Fruit fly (Drosophila melanogaster) whole organism, embryonic: Measurements from ENCODE around the gene CG8563.

ENCODE experiments used
- BtbVII ChIP-seq: fragments of 200-800 bp; sonication (Bioruptor generic); optimal IDR thresholded peaks from 3 replicates; lab custom pipeline; 2017; ENCODE audit warnings: missing biosample characterization, mild to moderate bottlenecking, missing genetic modification characterization
- CG10267 ChIP-seq: fragments of 200-800 bp; sonication (Bioruptor generic); optimal IDR thresholded peaks from 2 replicates; lab custom pipeline; 2018; ENCODE audit warnings: missing biosample characterization, mild to moderate bottlenecking, missing genetic modification characterization, moderate library complexity
- CG12219 ChIP-seq: fragments of 200-800 bp; sonication (Bioruptor generic); optimal IDR thresholded peaks from 3 replicates; lab custom pipeline; 2018; ENCODE audit warnings: missing biosample characterization, mild to moderate bottlenecking, missing genetic modification characterization
- CG12391 ChIP-seq: fragments of 200-800 bp; sonication (Bioruptor generic); optimal IDR thresholded peaks from 3 replicates; lab custom pipeline; 2018; ENCODE audit warnings: missing biosample characterization, mild to moderate bottlenecking, missing genetic modification characterization, moderate library complexity
- CG13624 ChIP-seq: fragments of 200-800 bp; sonication (Bioruptor generic); optimal IDR thresholded peaks from 2 replicates; lab custom pipeline; 2016; ENCODE audit warnings: missing biosample characterization, missing genetic modification characterization
- CG14965 ChIP-seq: fragments of 200-800 bp; sonication (Bioruptor generic); optimal IDR thresholded peaks from 2 replicates; lab custom pipeline; 2016; ENCODE audit warnings: missing biosample characterization, missing genetic modification characterization, borderline replicate concordance
- CG15696 ChIP-seq: fragments of 200-800 bp; sonication (Bioruptor generic); optimal IDR thresholded peaks from 2 replicates; lab custom pipeline; 2019; ENCODE audit warnings: missing biosample characterization, mild to moderate bottlenecking, missing genetic modification characterization, moderate library complexity
- CG17328 ChIP-seq: fragments of 200-800 bp; sonication (Bioruptor generic); IDR thresholded peaks from 2 replicates; pipeline ENCODE4 v1.3.6; 2022; ENCODE audit warnings: missing biosample characterization, missing genetic modification characterization
- CG17802 ChIP-seq: fragments of 200-800 bp; sonication (Bioruptor generic); optimal IDR thresholded peaks from 2 replicates; lab custom pipeline; 2018; ENCODE audit warnings: missing biosample characterization, mild to moderate bottlenecking, missing genetic modification characterization, moderate library complexity
- CG17912 ChIP-seq: fragments of 200-800 bp; sonication (Bioruptor generic); optimal IDR thresholded peaks from 2 replicates; lab custom pipeline; 2018; ENCODE audit warnings: missing biosample characterization, mild to moderate bottlenecking, missing genetic modification characterization
- CG2129 ChIP-seq: fragments of 200-800 bp; sonication (Bioruptor generic); IDR thresholded peaks from 2 replicates; pipeline ENCODE4 v1.3.6; 2022; ENCODE audit warnings: missing biosample characterization, missing genetic modification characterization; ENCODE audit not compliant: partially characterized antibody
- CG30403 ChIP-seq: fragments of 200-800 bp; sonication (Bioruptor generic); optimal IDR thresholded peaks from 3 replicates; lab custom pipeline; 2016; ENCODE audit warnings: missing biosample characterization, missing genetic modification characterization
- CG32532 ChIP-seq: fragments of 200-800 bp; sonication (Bioruptor generic); IDR thresholded peaks from 2 replicates; pipeline ENCODE4 v1.3.6; 2022; ENCODE audit warnings: missing biosample characterization, missing genetic modification characterization
- CG3995 ChIP-seq: fragments of 200-800 bp; sonication (Bioruptor generic); optimal IDR thresholded peaks from 3 replicates; lab custom pipeline; 2016; ENCODE audit warnings: missing biosample characterization, missing genetic modification characterization
- CG42726 ChIP-seq: fragments of 200-800 bp; sonication (Bioruptor generic); IDR thresholded peaks from 2 replicates; pipeline ENCODE4 v1.3.6; 2022; ENCODE audit warnings: missing biosample characterization, missing genetic modification characterization; ENCODE audit not compliant: partially characterized antibody
- CG43689 ChIP-seq: fragments of 200-800 bp; sonication (Bioruptor generic); IDR thresholded peaks from 2 replicates; pipeline ENCODE4 v1.3.6; 2022; ENCODE audit warnings: missing biosample characterization, missing genetic modification characterization
- CG5245 ChIP-seq: fragments of 200-800 bp; sonication (Bioruptor generic); optimal IDR thresholded peaks from 3 replicates; lab custom pipeline; 2016; ENCODE audit warnings: missing biosample characterization, missing genetic modification characterization
- CG5953 ChIP-seq: fragments of 200-800 bp; sonication (Bioruptor generic); IDR thresholded peaks from 2 replicates; pipeline ENCODE4 v1.3.6; 2022; ENCODE audit warnings: missing biosample characterization, missing genetic modification characterization
- CG6272 ChIP-seq: fragments of 200-800 bp; sonication (Bioruptor generic); IDR thresholded peaks from 2 replicates; pipeline ENCODE4 v1.3.6; 2022; ENCODE audit warnings: missing biosample characterization, missing genetic modification characterization
- CG7786 ChIP-seq: fragments of 200-800 bp; sonication (Bioruptor generic); optimal IDR thresholded peaks from 2 replicates; lab custom pipeline; 2016; ENCODE audit warnings: missing biosample characterization, missing genetic modification characterization
- CG7928 ChIP-seq: fragments of 200-800 bp; sonication (Bioruptor generic); optimal IDR thresholded peaks from 2 replicates; lab custom pipeline; 2017; ENCODE audit warnings: missing biosample characterization, mild to moderate bottlenecking, missing genetic modification characterization
- CG7963 ChIP-seq: fragments of 200-800 bp; sonication (Bioruptor generic); IDR thresholded peaks from 3 replicates; pipeline ENCODE4 v1.3.6; 2022; ENCODE audit warnings: missing biosample characterization, missing genetic modification characterization; ENCODE audit not compliant: partially characterized antibody
- CG9727 ChIP-seq: fragments of 200-800 bp; sonication (Bioruptor generic); optimal IDR thresholded peaks from 3 replicates; lab custom pipeline; 2017; ENCODE audit warnings: missing biosample characterization, mild to moderate bottlenecking, missing genetic modification characterization
- CG9797 ChIP-seq: fragments of 200-800 bp; sonication (Bioruptor generic); optimal IDR thresholded peaks from 3 replicates; lab custom pipeline; 2018; ENCODE audit warnings: missing biosample characterization, mild to moderate bottlenecking, missing genetic modification characterization
- CG9817 ChIP-seq: fragments of 200-800 bp; sonication (Bioruptor generic); optimal IDR thresholded peaks from 2 replicates; lab custom pipeline; 2018; ENCODE audit warnings: missing biosample characterization, mild to moderate bottlenecking, missing genetic modification characterization, moderate library complexity
- CTCF ChIP-seq: fragments of 200-800 bp; sonication (Bioruptor generic); optimal IDR thresholded peaks from 2 replicates; lab custom pipeline; 2017; ENCODE audit warnings: missing biosample characterization, mild to moderate bottlenecking, missing genetic modification characterization, moderate library complexity
- Med ChIP-seq: fragments of 200-800 bp; sonication (Bioruptor generic); peaks from one replicate; lab custom pipeline; 2016; ENCODE audit warnings: missing biosample characterization, missing genetic modification characterization, mild to moderate bottlenecking, inconsistent platforms, moderate library complexity
- Sin3A ChIP-seq: fragments of >200 bp; optimal IDR thresholded peaks from 2 replicates; lab custom pipeline; 2018
- ase ChIP-seq: fragments of 200-800 bp; sonication (Bioruptor generic); IDR thresholded peaks from 3 replicates; pipeline ENCODE4 v1.3.6; 2022; ENCODE audit warnings: missing biosample characterization, missing genetic modification characterization
- bbx ChIP-seq: fragments of 200-800 bp; sonication (Bioruptor generic); IDR thresholded peaks from 2 replicates; pipeline ENCODE4 v1.3.6; 2022; ENCODE audit warnings: missing biosample characterization, missing genetic modification characterization; ENCODE audit not compliant: partially characterized antibody
- bcd ChIP-seq: fragments of 200-800 bp; sonication (Bioruptor generic); optimal IDR thresholded peaks from 2 replicates; lab custom pipeline; 2017; ENCODE audit warnings: missing biosample characterization, mild to moderate bottlenecking, missing genetic modification characterization
- cato ChIP-seq: fragments of 200-800 bp; sonication (Bioruptor generic); optimal IDR thresholded peaks from 2 replicates; lab custom pipeline; 2016; ENCODE audit warnings: missing biosample characterization, missing genetic modification characterization, borderline replicate concordance
- eyg ChIP-seq: fragments of 200-800 bp; sonication (Bioruptor generic); optimal IDR thresholded peaks from 3 replicates; lab custom pipeline; 2016; ENCODE audit warnings: missing biosample characterization, missing genetic modification characterization
- gro ChIP-seq: fragments of 200-800 bp; sonication (Bioruptor generic); optimal IDR thresholded peaks from 2 replicates; lab custom pipeline; 2016; ENCODE audit warnings: missing biosample characterization, missing genetic modification characterization
- her ChIP-seq: fragments of 200-800 bp; sonication (Bioruptor generic); optimal IDR thresholded peaks from 2 replicates; lab custom pipeline; 2016; ENCODE audit warnings: missing biosample characterization, missing genetic modification characterization
- kni ChIP-seq: fragments of 200-800 bp; sonication (Bioruptor generic); optimal IDR thresholded peaks from 3 replicates; lab custom pipeline; 2017; ENCODE audit warnings: mild to moderate bottlenecking, missing biosample characterization, missing genetic modification reagents, missing genetic modification characterization
- lmd ChIP-seq: fragments of 200-800 bp; sonication (Bioruptor generic); IDR thresholded peaks from 2 replicates; pipeline ENCODE4 v1.3.6; 2022; ENCODE audit warnings: missing biosample characterization, missing genetic modification characterization
- mld ChIP-seq: fragments of 200-800 bp; sonication (Bioruptor generic); IDR thresholded peaks from 3 replicates; pipeline ENCODE4 v1.3.6; 2022; ENCODE audit warnings: missing biosample characterization, missing genetic modification characterization; ENCODE audit not compliant: partially characterized antibody
- nmo ChIP-seq: fragments of 200-800 bp; sonication (Bioruptor generic); optimal IDR thresholded peaks from 2 replicates; lab custom pipeline; 2018; ENCODE audit warnings: missing biosample characterization, mild to moderate bottlenecking, missing genetic modification characterization, moderate library complexity
- odd ChIP-seq: fragments of 200-800 bp; sonication (Bioruptor generic); optimal IDR thresholded peaks from 2 replicates; lab custom pipeline; 2017; ENCODE audit warnings: missing biosample characterization, mild to moderate bottlenecking, missing genetic modification characterization
- sc ChIP-seq, 3 experiments: fragments of >200 bp in 2 of 3; fragments of 200-800 bp in 1 of 3; sonication (Bioruptor generic) in 1 of 3; optimal IDR thresholded peaks; 2 replicates in 2 of 3; 3 replicates in 1 of 3; lab custom pipeline; 2017; ENCODE audit warnings: mild to moderate bottlenecking in 1 of 3, missing biosample characterization in 1 of 3, missing genetic modification characterization in 1 of 3, missing genetic modification reagents in 1 of 3
- sens ChIP-seq: fragments of 200-800 bp; sonication (Bioruptor generic); peaks from one replicate; lab custom pipeline; 2016; ENCODE audit warnings: missing biosample characterization, missing genetic modification characterization
- sisA ChIP-seq: fragments of 200-800 bp; sonication (Bioruptor generic); IDR thresholded peaks from 2 replicates; pipeline ENCODE4 v1.3.6; 2022; ENCODE audit warnings: missing biosample characterization, missing genetic modification characterization
- tna ChIP-seq: fragments of 200-800 bp; sonication (Bioruptor generic); IDR thresholded peaks from 2 replicates; pipeline ENCODE4 v1.3.6; 2022; ENCODE audit warnings: missing biosample characterization, missing genetic modification characterization; ENCODE audit not compliant: partially characterized antibody
- trh ChIP-seq: fragments of 200-800 bp; sonication (Bioruptor generic); optimal IDR thresholded peaks from 2 replicates; lab custom pipeline; 2016; ENCODE audit warnings: missing biosample characterization, missing genetic modification characterization
- vvl ChIP-seq: fragments of 200-800 bp; sonication (Bioruptor generic); IDR thresholded peaks from 2 replicates; pipeline ENCODE4 v1.3.6; 2022; ENCODE audit warnings: missing biosample characterization, missing genetic modification characterization

CG8563 gene

DNA sequence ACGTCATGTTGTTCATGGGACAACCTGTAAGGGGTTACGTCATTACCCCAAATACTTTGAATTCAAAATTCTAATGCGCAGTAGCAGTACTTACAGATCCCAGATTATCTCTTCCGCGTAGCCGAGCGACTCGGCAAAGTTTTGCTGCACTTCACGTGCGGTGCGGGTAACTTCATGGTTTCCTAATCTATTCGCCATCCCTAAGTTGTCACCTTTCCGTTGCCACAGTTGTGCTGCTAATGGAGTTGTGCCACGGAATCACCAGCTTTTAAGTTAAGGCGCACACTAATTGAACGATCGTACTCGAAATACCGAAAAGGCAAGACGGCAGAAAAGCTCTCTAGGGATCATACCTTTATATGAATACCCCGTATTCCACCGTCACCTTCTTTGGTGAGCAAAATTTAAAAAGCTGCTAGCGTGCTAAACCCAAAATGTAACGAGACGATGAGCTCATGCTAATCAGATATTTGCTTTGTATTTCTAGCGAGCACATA lies 30.7 kb upstream of the CG8563 start, which contains the start of gene pst (continued):
- TF ChIP-seq sens (GFP tag; lab: Kevin White, UChicago) (peak; percentile 31), odd (peak; percentile 32), tna (GFP tag; lab: Robert Waterston, UW) (peak; percentile 25), CG12391 (tag; lab: Kevin White, UChicago) (no peak), bbx (GFP tag; lab: Robert Waterston, UW) (peak; percentile 69), CG7963 (GFP tag; lab: Robert Waterston, UW) (no peak), CG43689 (GFP tag; lab: Robert Waterston, UW) (no peak), CG3995 (GFP tag; lab: Kevin White, UChicago) (no peak), kni (peak; percentile 23), her (GFP tag; lab: Kevin White, UChicago) (peak; percentile 48), trh (GFP tag; lab: Kevin White, UChicago) (no peak), CG7928 (GFP tag; lab: Kevin White, UChicago) (peak; percentile 66), CG7786 (GFP tag; lab: Kevin White, UChicago) (peak; percentile 20), sc (optimal IDR thresholded peaks at IDR 0.05; lab: Kevin White, UChicago) (no peak), sc (GFP tag; optimal IDR thresholded peaks at IDR 0.05; lab: Kevin White, UChicago) (no peak), gro (GFP tag; lab: Kevin White, UChicago) (peak; percentile 8), nmo (GFP tag; lab: Kevin White, UChicago) (no peak), CG5953 (GFP tag; lab: Robert Waterston, UW) (no peak; the same call in 1 of the 2 replicates)
- TF ChIP-seq, all 482 proteins: peak for 106

DNA sequence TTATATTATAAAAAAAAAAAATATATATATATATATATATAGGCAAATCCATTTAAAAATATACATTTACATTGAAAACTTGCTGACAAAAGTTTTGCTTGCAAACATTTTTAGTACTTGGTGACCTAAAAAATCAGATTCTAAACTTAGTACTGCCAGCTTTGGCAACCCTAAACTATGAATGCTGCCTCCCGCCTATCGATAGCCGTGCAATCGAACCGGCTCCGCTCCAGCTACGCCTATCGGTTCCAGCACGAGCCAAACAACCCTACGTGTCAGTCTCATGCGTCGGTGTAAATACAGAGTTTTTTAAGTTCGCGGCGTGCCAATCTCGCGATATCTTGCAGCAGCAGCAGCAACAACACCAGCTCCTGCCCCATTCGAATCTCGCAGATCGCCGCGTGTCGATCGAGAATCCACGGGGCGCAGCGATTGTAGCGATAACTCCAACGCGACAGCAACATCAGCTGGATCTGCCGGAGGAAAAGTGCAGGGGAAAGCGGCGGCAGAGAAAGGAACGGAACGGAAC lies 30.2 kb upstream of the CG8563 start, which contains the start of gene Sec63:
Gene Sec63 (plus strand): TSS at position 238 of the 529 bp plus-strand sequence.
- TF ChIP-seq CG42726 (GFP tag; lab: Robert Waterston, UW) (peak; percentile 94), bcd (peak; percentile 33), CG6272 (peak; percentile 53), Sin3A (lab: Kevin White, UChicago) (peak; percentile 59), CG9817 (tag; lab: Kevin White, UChicago) (peak; percentile 54), CTCF (peak; percentile 72), CG15696 (peak; percentile 30), mld (peak; percentile 87; the same call in 2 of the 3 replicates), CG12391 (tag; lab: Kevin White, UChicago) (peak; percentile 58), CG43689 (GFP tag; lab: Robert Waterston, UW) (no peak), CG17802 (tag; lab: Kevin White, UChicago) (no peak), BtbVII (peak; percentile 21), tna (GFP tag; lab: Robert Waterston, UW) (peak; percentile 89), CG30403 (GFP tag; lab: Kevin White, UChicago) (peak; percentile 46), Med (peak; percentile 60), CG10267 (tag; lab: Kevin White, UChicago) (peak; percentile 19), vvl (GFP tag; lab: Robert Waterston, UW) (peak; percentile 11; the same call in 1 of the 2 replicates), CG32532 (GFP tag; lab: Robert Waterston, UW) (peak; percentile 61), cato (GFP tag; lab: Kevin White, UChicago) (peak; percentile 36), ase (GFP tag; lab: Robert Waterston, UW) (peak; percentile 42; the same call in 1 of the 3 replicates), eyg (GFP tag; lab: Kevin White, UChicago) (no peak), CG5245 (GFP tag; lab: Kevin White, UChicago) (peak; percentile 54), CG2129 (peak; percentile 69), odd (peak; percentile 36), CG9727 (peak; percentile 20), CG14965 (GFP tag; lab: Kevin White, UChicago) (no peak), lmd (GFP tag; lab: Robert Waterston, UW) (peak; percentile 56; the same call in 1 of the 2 replicates), CG13624 (GFP tag; lab: Kevin White, UChicago) (peak; percentile 36), CG12219 (GFP tag; lab: Kevin White, UChicago) (no peak), sisA (0 out of 2 replicates have a peak, but pooled peaks have one; percentile 27), nmo (GFP tag; lab: Kevin White, UChicago) (peak; percentile 46), CG17328 (GFP tag; lab: Robert Waterston, UW) (peak; percentile 32; the same call in 1 of the 2 replicates), CG17912 (peak; percentile 28), CG9797 (GFP tag; lab: Kevin White, UChicago) (no peak)
